Fruit fly (Drosophila melanogaster): Measurements from ENCODE around the gene CG3708.

The CG3708 gene

dm6 chrX:946162-946561 is 16.3 kb upstream of the CG3708 start (continued):
- no peak for TF ChIP-seq CoRest (tag; optimal IDR thresholded peaks at IDR 0.05)
- TF ChIP-seq CG18262 (tag; optimal IDR thresholded peaks at IDR 0.05): no peak
- TF ChIP-seq kah (GFP tag; optimal IDR thresholded peaks at IDR 0.05): no peak
- TF ChIP-seq Elba2 (GFP tag; optimal IDR thresholded peaks at IDR 0.05): no peak
- TF ChIP-seq dysf (GFP tag; IDR thresholded peaks at IDR 0.05): no peak
- TF ChIP-seq ewg (GFP tag; optimal IDR thresholded peaks at IDR 0.05): no peak
- TF ChIP-seq amos (GFP tag; IDR thresholded peaks at IDR 0.05; ENCODE audit: partially characterized antibody): no peak
- peak; percentile 82 for TF ChIP-seq CG7987 (GFP tag; optimal IDR thresholded peaks at IDR 0.05)
- TF ChIP-seq tll (GFP tag; optimal IDR thresholded peaks at IDR 0.05): no peak
- no peak for TF ChIP-seq Scr (GFP tag; IDR thresholded peaks at IDR 0.05; ENCODE audit: partially characterized antibody)
- TF ChIP-seq CG3281 (GFP tag; optimal IDR thresholded peaks at IDR 0.05): no peak
- TF ChIP-seq CG1647 (GFP tag; optimal IDR thresholded peaks at IDR 0.05): no peak
- no peak for TF ChIP-seq Pdp1 (GFP tag; optimal IDR thresholded peaks at IDR 0.05)
- no peak for TF ChIP-seq CG5953 (GFP tag; IDR thresholded peaks at IDR 0.05)
- TF ChIP-seq CG17568 (GFP tag; optimal IDR thresholded peaks at IDR 0.05): no peak
- TF ChIP-seq vnd (GFP tag; IDR thresholded peaks at IDR 0.05; ENCODE audit: partially characterized antibody): 0 out of 3 replicates have a peak, but pooled peaks have one; percentile 41
- TF ChIP-seq ham (GFP tag; IDR thresholded peaks at IDR 0.05): no peak
- TF ChIP-seq nmo (GFP tag; optimal IDR thresholded peaks at IDR 0.05): no peak
- TF ChIP-seq CG4730 (GFP tag; IDR thresholded peaks at IDR 0.05): no peak
- no peak for TF ChIP-seq nau (GFP tag; optimal IDR thresholded peaks at IDR 0.05)
- no peak for TF ChIP-seq lilli (GFP tag; optimal IDR thresholded peaks at IDR 0.05)
- TF ChIP-seq tgo (GFP tag; IDR thresholded peaks at IDR 0.05): no peak
- TF ChIP-seq Hmr (GFP tag; optimal IDR thresholded peaks at IDR 0.05): no peak
- no peak for TF ChIP-seq gcm (GFP tag; optimal IDR thresholded peaks at IDR 0.05)
- peak; percentile 15 for TF ChIP-seq abd-A (tag; optimal IDR thresholded peaks at IDR 0.05)
- TF ChIP-seq Aef1 (GFP tag; IDR thresholded peaks at IDR 0.05): no peak
- no peak for TF ChIP-seq CG8388 (GFP tag; optimal IDR thresholded peaks at IDR 0.05)
- TF ChIP-seq CG15073 (GFP tag; optimal IDR thresholded peaks at IDR 0.05): no peak
- TF ChIP-seq unc-4 (GFP tag; IDR thresholded peaks at IDR 0.05; ENCODE audit: partially characterized antibody): no peak
- no peak for TF ChIP-seq CG11398 (GFP tag; optimal IDR thresholded peaks at IDR 0.05)
- TF ChIP-seq corto (GFP tag; optimal IDR thresholded peaks at IDR 0.05): no peak
- no peak for TF ChIP-seq peb (GFP tag; IDR thresholded peaks at IDR 0.05)
- no peak for TF ChIP-seq Hr51 (GFP tag; optimal IDR thresholded peaks at IDR 0.05)
- peak; percentile 48 for TF ChIP-seq cwo (GFP tag; optimal IDR thresholded peaks at IDR 0.05)
- no peak for TF ChIP-seq otp (GFP tag; IDR thresholded peaks at IDR 0.05)
- no peak for TF ChIP-seq Ravus (GFP tag; IDR thresholded peaks at IDR 0.05)
- TF ChIP-seq sqz (GFP tag; optimal IDR thresholded peaks at IDR 0.05): no peak
- no peak for TF ChIP-seq wdn (GFP tag; IDR thresholded peaks at IDR 0.05)
- 0 out of 3 replicates have a peak, but pooled peaks have one; percentile 19 for TF ChIP-seq z (GFP tag; IDR thresholded peaks at IDR 0.05)
- TF ChIP-seq CG2129 (GFP tag; IDR thresholded peaks at IDR 0.05; ENCODE audit: partially characterized antibody): no peak
- TF ChIP-seq Max (GFP tag; optimal IDR thresholded peaks at IDR 0.05): no peak
- no peak for TF ChIP-seq cad (GFP tag; optimal IDR thresholded peaks at IDR 0.05)
- TF ChIP-seq Sin3A (optimal IDR thresholded peaks at IDR 0.05): no peak
- TF ChIP-seq Lpt (GFP tag; optimal IDR thresholded peaks at IDR 0.05): no peak
- no peak for TF ChIP-seq pzg (GFP tag; optimal IDR thresholded peaks at IDR 0.05)
- TF ChIP-seq Adf1 (GFP tag; IDR thresholded peaks at IDR 0.05): peak; percentile 31; the same call in 1 of the 2 replicates
- no peak for TF ChIP-seq seq (GFP tag; IDR thresholded peaks at IDR 0.05)
- TF ChIP-seq row (GFP tag; IDR thresholded peaks at IDR 0.05): no peak
- no peak for TF ChIP-seq bowl (GFP tag; IDR thresholded peaks at IDR 0.05)
- peak; percentile 9 for TF ChIP-seq Deaf1 (tag; optimal IDR thresholded peaks at IDR 0.05)
- no peak for TF ChIP-seq Optix (GFP tag; IDR thresholded peaks at IDR 0.05)
